Fruit fly (Drosophila melanogaster): ENCODE results near the gene grass.

- no peak for TF ChIP-seq psq (optimal IDR thresholded peaks at IDR 0.05)
- no peak for TF ChIP-seq Myc (optimal IDR thresholded peaks at IDR 0.05)
- no peak for TF ChIP-seq Sin3A (optimal IDR thresholded peaks at IDR 0.05)
- TF ChIP-seq insv (optimal IDR thresholded peaks at IDR 0.05), result no peak
- TF ChIP-seq ttk (optimal IDR thresholded peaks at IDR 0.05), result no peak
- no peak for TF ChIP-seq h (optimal IDR thresholded peaks at IDR 0.05)
Observed at dm6 chr3R:27152129-27152968, 5.4 kb upstream of the grass start.
